Fruit fly (Drosophila melanogaster): ENCODE measurements around the gene CG15534.

DNA sequence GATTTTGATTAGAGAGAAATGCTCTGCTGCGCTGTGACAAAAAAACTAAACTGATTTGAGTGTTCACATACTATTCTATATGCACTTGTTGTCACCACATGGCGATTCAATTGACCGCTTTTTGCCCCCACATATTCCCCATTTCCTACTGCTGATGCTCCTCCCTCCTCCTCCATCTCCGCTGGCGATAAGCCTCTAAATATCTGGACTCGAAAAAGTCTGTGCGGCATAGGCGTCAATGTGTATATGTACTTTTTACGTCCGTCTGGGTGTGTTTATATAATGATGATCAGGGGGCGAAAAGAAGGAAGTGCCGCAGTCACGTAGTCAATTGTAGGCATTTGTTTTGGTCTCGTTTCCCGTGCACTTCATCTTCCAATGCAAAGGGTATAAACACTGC, 34.7 kb downstream of the CG15534 start:
- TF ChIP-seq h (optimal IDR thresholded peaks at IDR 0.05) (no peak), Myc (optimal IDR thresholded peaks at IDR 0.05) (no peak)

Measured in Kc167 (cell line).